Worm (Caenorhabditis elegans): ENCODE data around the gene F59A6.10.

ce11 chrII:5001866-5002265, 1.9 kb upstream of the F59A6.10 start:
- TF ChIP-seq M03D4.4 (tag; optimal IDR thresholded peaks at IDR 0.05) (no peak), nhr-76 (tag; optimal IDR thresholded peaks at IDR 0.05) (no peak), nhr-12 (tag; optimal IDR thresholded peaks at IDR 0.05) (no peak), snpc-4 (tag; optimal IDR thresholded peaks at IDR 0.05) (no peak), lsy-2 (tag; optimal IDR thresholded peaks at IDR 0.05) (no peak), ztf-11 (tag; optimal IDR thresholded peaks at IDR 0.05) (no peak), unc-62 (GFP tag; optimal IDR thresholded peaks at IDR 0.05) (no peak), nhr-28 (tag; optimal IDR thresholded peaks at IDR 0.05) (no peak), mab-5 (tag; optimal IDR thresholded peaks at IDR 0.05) (no peak), ces-1 (GFP tag; optimal IDR thresholded peaks at IDR 0.05) (no peak)

Measured in whole organism, mixed stage, embryonic.